Worm (Caenorhabditis elegans): Measurements from ENCODE around the gene mrps-9.

DNA sequence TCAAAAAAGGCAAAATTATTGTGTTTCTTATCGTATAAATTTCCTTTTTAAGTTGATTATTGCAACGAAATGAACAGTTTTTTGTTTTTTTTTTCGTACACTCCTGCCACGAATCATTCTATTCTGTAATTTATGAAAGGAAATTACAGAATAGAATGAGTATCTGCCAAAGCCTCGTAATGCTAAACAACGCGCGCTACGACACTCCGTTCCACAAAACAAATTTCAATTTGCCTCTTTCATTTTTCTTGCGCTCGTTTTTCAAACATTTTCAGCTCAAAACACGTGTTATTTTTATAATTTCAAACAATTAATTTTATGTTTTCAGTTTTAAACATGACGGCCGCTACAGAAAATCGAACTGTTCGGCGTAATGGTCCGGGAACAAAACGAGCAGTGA lies 41.1 kb upstream of the mrps-9 start, which contains the start of gene mob-4:
- no peak for TF ChIP-seq pbrm-1 (GFP tag; IDR thresholded peaks at IDR 0.05)
- TF ChIP-seq Y67H2A.10 (GFP tag; conservative IDR thresholded peaks at IDR 0.05) = no peak
- no peak for TF ChIP-seq xnd-1 (tag; optimal IDR thresholded peaks at IDR 0.05)
- TF ChIP-seq him-1 (tag; optimal IDR thresholded peaks at IDR 0.05) = no peak
- no peak for TF ChIP-seq snpc-1.1 (tag; optimal IDR thresholded peaks at IDR 0.05; ENCODE audit: insufficient read depth)
- no peak for TF ChIP-seq F49E8.2 (tag; optimal IDR thresholded peaks at IDR 0.05; ENCODE audit: insufficient read depth)
- no peak for TF ChIP-seq sea-2 (GFP tag; IDR thresholded peaks at IDR 0.05)
- TF ChIP-seq ztf-25 (GFP tag; IDR thresholded peaks at IDR 0.05) = no peak
